Worm (Caenorhabditis elegans) whole organism, L1 larva: Measurements from ENCODE around the gene Y37H2A.7.

Source experiments
- C16A3.4 ChIP-seq: fragments of 150-350 bp; optimal IDR thresholded peaks from 2 replicates; lab custom pipeline; 2014; ENCODE audit warnings: missing biosample characterization, missing genetic modification characterization
- elt-2 ChIP-seq: sonication (generic microtip); optimal IDR thresholded peaks from 2 replicates; lab custom pipeline; 2016; ENCODE audit warnings: missing genetic modification characterization, mild to moderate bottlenecking, inconsistent platforms, missing compliant biosample characterization, missing genetic modification reagents
- elt-3 ChIP-seq, 6 experiments: fragments of 150-350 bp in 1 of 6; sonication (generic microtip); optimal IDR thresholded peaks; 2 replicates each; lab custom pipeline; 2017 to 2018; ENCODE audit warnings: missing biosample characterization in 6 of 6, missing genetic modification characterization in 6 of 6, inconsistent platforms in 1 of 6
- fos-1 ChIP-seq: fragments of 150-350 bp; optimal IDR thresholded peaks from 2 replicates; lab custom pipeline; 2014; ENCODE audit warnings: missing biosample characterization, missing genetic modification characterization
- hlh-17 ChIP-seq: fragments of 200-800 bp; sonication (Bioruptor generic); optimal IDR thresholded peaks from 2 replicates; lab custom pipeline; 2018; ENCODE audit warnings: missing genetic modification characterization, mild to moderate bottlenecking, missing compliant biosample characterization, moderate library complexity, borderline replicate concordance
- hpl-2 ChIP-seq: fragments of 150-350 bp; optimal IDR thresholded peaks from 2 replicates; lab custom pipeline; 2014; ENCODE audit warnings: missing biosample characterization, missing genetic modification reagents, missing genetic modification characterization
- isw-1 ChIP-seq: fragments of 200-800 bp; sonication (Bioruptor generic); IDR thresholded peaks from 2 replicates; pipeline ENCODE4 v1.3.6; 2022; ENCODE audit warnings: missing genetic modification characterization, missing compliant biosample characterization
- jun-1 ChIP-seq: fragments of 150-350 bp; optimal IDR thresholded peaks from 2 replicates; lab custom pipeline; 2014; ENCODE audit warnings: missing biosample characterization, missing genetic modification reagents, missing genetic modification characterization
- lin-13 ChIP-seq: fragments of 150-350 bp; optimal IDR thresholded peaks from 2 replicates; lab custom pipeline; 2014; ENCODE audit warnings: missing biosample characterization, missing genetic modification reagents, missing genetic modification characterization
- nhr-237 ChIP-seq: fragments of 150-350 bp; optimal IDR thresholded peaks from 2 replicates; lab custom pipeline; 2014; ENCODE audit warnings: missing biosample characterization, missing genetic modification characterization
- nhr-28 ChIP-seq: fragments of 150-350 bp; optimal IDR thresholded peaks from 2 replicates; lab custom pipeline; 2014; ENCODE audit warnings: missing biosample characterization, missing genetic modification characterization
- skn-1 ChIP-seq: fragments of 150-350 bp; optimal IDR thresholded peaks from 2 replicates; lab custom pipeline; 2014; ENCODE audit warnings: missing biosample characterization, missing genetic modification characterization
- unc-62 ChIP-seq: fragments of 150-350 bp; optimal IDR thresholded peaks from 2 replicates; lab custom pipeline; 2014; ENCODE audit warnings: missing biosample characterization, missing genetic modification reagents, missing genetic modification characterization
- ztf-11 ChIP-seq, 2 experiments: sonication (generic microtip); optimal IDR thresholded peaks; 2 replicates each; lab custom pipeline; 2016 to 2017; ENCODE audit warnings: missing genetic modification characterization in 2 of 2, missing biosample characterization in 1 of 2, missing compliant biosample characterization in 1 of 2

DNA sequence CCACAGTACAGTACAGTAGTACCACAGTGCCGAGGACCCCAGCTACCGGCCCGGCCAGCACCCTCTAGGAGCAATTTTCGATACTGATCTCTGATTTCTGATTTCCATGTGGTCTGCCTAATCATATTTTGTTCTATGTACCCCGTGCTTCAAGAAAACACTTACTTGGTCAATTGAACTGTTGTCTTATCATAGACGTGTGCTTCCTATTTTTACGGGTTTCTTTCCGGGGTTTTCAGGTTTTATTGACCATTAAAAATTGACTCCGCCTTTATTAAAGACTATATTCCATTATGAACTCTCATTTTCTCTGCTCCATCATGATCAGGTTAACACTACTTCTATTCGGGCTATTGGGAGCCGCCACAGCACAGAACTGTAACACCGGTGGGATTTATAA is 23.4 kb upstream of the Y37H2A.7 start, which contains the start of gene clec-48:
- no peak for TF ChIP-seq elt-2
- TF ChIP-seq unc-62 (GFP tag; lab: Kevin White, UChicago) = no peak
- TF ChIP-seq hlh-17 (GFP tag; lab: Kevin White, UChicago) = no peak
- no peak for TF ChIP-seq ztf-11 (tag; optimal IDR thresholded peaks at IDR 0.05; lab: Kevin White, UChicago)
- TF ChIP-seq hpl-2 = no peak
- TF ChIP-seq C16A3.4 (tag; lab: Kevin White, UChicago) = no peak
- TF ChIP-seq lin-13 = no peak
- no peak for TF ChIP-seq skn-1 (tag; lab: Kevin White, UChicago)
- no peak for TF ChIP-seq nhr-28 (tag; lab: Kevin White, UChicago)
- TF ChIP-seq fos-1 (tag; lab: Kevin White, UChicago) = no peak
- no peak for TF ChIP-seq isw-1 (GFP tag; lab: Robert Waterston, UW)
- TF ChIP-seq nhr-237 (tag; lab: Kevin White, UChicago) = no peak
- no peak for TF ChIP-seq elt-3 (tag; optimal IDR thresholded peaks at IDR 0.05; lab: Kevin White, UChicago)
- no peak for TF ChIP-seq jun-1
